Fruit fly (Drosophila melanogaster): Measurements from ENCODE around the gene CG9213.

The CG9213 gene

DNA sequence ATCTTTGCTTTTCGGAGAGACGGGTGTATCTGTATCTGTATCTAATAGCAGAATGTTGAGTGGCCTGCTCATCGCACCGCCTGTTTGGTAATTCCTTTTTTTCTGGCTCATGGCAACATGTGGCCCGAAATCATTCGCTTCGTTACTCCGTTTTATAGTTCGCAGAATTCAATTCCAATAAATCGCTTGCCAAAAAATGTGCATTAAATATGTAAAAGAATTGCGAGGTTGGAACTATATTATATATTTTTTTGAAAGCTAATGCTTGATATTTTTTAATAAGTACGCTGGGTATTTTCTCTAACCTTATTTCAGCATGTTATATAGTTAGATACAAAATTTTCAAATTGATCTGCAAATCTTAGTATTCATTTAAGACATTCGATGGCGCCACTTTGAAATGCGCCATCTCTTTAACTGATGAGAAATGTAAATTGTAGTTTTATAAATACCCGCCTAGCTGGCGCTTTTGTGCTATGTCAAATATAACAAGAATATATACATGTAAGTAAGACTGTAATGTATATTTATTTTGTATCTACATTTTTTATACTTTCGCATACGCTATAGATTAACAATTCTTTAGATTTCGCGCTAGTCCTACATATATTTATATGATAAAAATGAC is 20.0 kb upstream of the CG9213 start (continued):
- no peak for TF ChIP-seq CG8290 (GFP tag; optimal IDR thresholded peaks at IDR 0.05)
- no peak for TF ChIP-seq CG8290 (tag; optimal IDR thresholded peaks at IDR 0.05)
- no peak for TF ChIP-seq CG13775 (GFP tag; optimal IDR thresholded peaks at IDR 0.05)
- no peak for TF ChIP-seq CG9876 (GFP tag; optimal IDR thresholded peaks at IDR 0.05)
- peak; percentile 47; the same call in 1 of the 3 replicates for TF ChIP-seq ase (GFP tag; IDR thresholded peaks at IDR 0.05)
- TF ChIP-seq otp (GFP tag; IDR thresholded peaks at IDR 0.05), result 0 out of 3 replicates have a peak, but pooled peaks have one; percentile 37
- TF ChIP-seq cg (GFP tag; optimal IDR thresholded peaks at IDR 0.05), result no peak
- peak; percentile 96 for TF ChIP-seq CG2199 (GFP tag; IDR thresholded peaks at IDR 0.05)
- no peak for TF ChIP-seq Lim3 (GFP tag; IDR thresholded peaks at IDR 0.05)
- TF ChIP-seq Dfd (GFP tag; optimal IDR thresholded peaks at IDR 0.05), result no peak
- TF ChIP-seq ap (GFP tag; IDR thresholded peaks at IDR 0.05), result no peak
- no peak for TF ChIP-seq salm (tag; optimal IDR thresholded peaks at IDR 0.05)
- TF ChIP-seq CG9437 (GFP tag; optimal IDR thresholded peaks at IDR 0.05), result no peak
- TF ChIP-seq sens-2 (GFP tag; IDR thresholded peaks at IDR 0.05), result no peak
- TF ChIP-seq Opbp (GFP tag; IDR thresholded peaks at IDR 0.05; ENCODE audit: partially characterized antibody), result peak; percentile 62; the same call in 1 of the 3 replicates
- TF ChIP-seq ttk (GFP tag; IDR thresholded peaks at IDR 0.05), result peak; percentile 28; the same call in 1 of the 2 replicates
- peak; percentile 41 for TF ChIP-seq CG2712 (tag; optimal IDR thresholded peaks at IDR 0.05)
- TF ChIP-seq Poxn (GFP tag; IDR thresholded peaks at IDR 0.05), result no peak
- TF ChIP-seq grau (tag; optimal IDR thresholded peaks at IDR 0.05), result peak; percentile 26
- TF ChIP-seq H2.0 (GFP tag; IDR thresholded peaks at IDR 0.05), result no peak
- no peak for TF ChIP-seq CG10654 (GFP tag; optimal IDR thresholded peaks at IDR 0.05)
- no peak for TF ChIP-seq hth (optimal IDR thresholded peaks at IDR 0.05)
- TF ChIP-seq CG7928 (GFP tag; optimal IDR thresholded peaks at IDR 0.05), result no peak
- TF ChIP-seq CG2202 (tag; optimal IDR thresholded peaks at IDR 0.05), result no peak
- no peak for TF ChIP-seq gsb (GFP tag; IDR thresholded peaks at IDR 0.05)
- TF ChIP-seq sc (optimal IDR thresholded peaks at IDR 0.05), result no peak
- TF ChIP-seq sc (GFP tag; optimal IDR thresholded peaks at IDR 0.05), result no peak
- TF ChIP-seq CG11398 (GFP tag; optimal IDR thresholded peaks at IDR 0.05), result no peak
- no peak for TF ChIP-seq emc (GFP tag; optimal IDR thresholded peaks at IDR 0.05)
- TF ChIP-seq Side (GFP tag; optimal IDR thresholded peaks at IDR 0.05), result no peak
- TF ChIP-seq wek (GFP tag; optimal IDR thresholded peaks at IDR 0.05), result no peak
- no peak for TF ChIP-seq nerfin-2 (GFP tag; IDR thresholded peaks at IDR 0.05; ENCODE audit: partially characterized antibody)
- no peak for TF ChIP-seq gcm (GFP tag; optimal IDR thresholded peaks at IDR 0.05)
- TF ChIP-seq CG12071 (GFP tag; optimal IDR thresholded peaks at IDR 0.05), result no peak
- no peak for TF ChIP-seq CG3065 (GFP tag; optimal IDR thresholded peaks at IDR 0.05)
- TF ChIP-seq Hr78 (GFP tag; optimal IDR thresholded peaks at IDR 0.05), result no peak
- TF ChIP-seq Rfx (GFP tag; IDR thresholded peaks at IDR 0.05), result peak; percentile 80
- no peak for TF ChIP-seq CG13894 (tag; optimal IDR thresholded peaks at IDR 0.05)
- TF ChIP-seq CG5953 (GFP tag; IDR thresholded peaks at IDR 0.05), result 0 out of 2 replicates have a peak, but pooled peaks have one; percentile 22
- peak; percentile 20; the same call in 1 of the 3 replicates for TF ChIP-seq CG6175 (GFP tag; IDR thresholded peaks at IDR 0.05)
- no peak for TF ChIP-seq Oli (tag; optimal IDR thresholded peaks at IDR 0.05)
- TF ChIP-seq CG31224 (GFP tag; IDR thresholded peaks at IDR 0.05), result no peak
- no peak for TF ChIP-seq gfzf (GFP tag; optimal IDR thresholded peaks at IDR 0.05)
- no peak for TF ChIP-seq lab (GFP tag; optimal IDR thresholded peaks at IDR 0.05)
- TF ChIP-seq gro (GFP tag; optimal IDR thresholded peaks at IDR 0.05), result no peak
- TF ChIP-seq croc (GFP tag; conservative IDR thresholded peaks at IDR 0.05), result peak; percentile 12; the same call in 1 of the 3 replicates
- TF ChIP-seq CG6791 (GFP tag; IDR thresholded peaks at IDR 0.05; ENCODE audit: partially characterized antibody), result peak; percentile 33; the same call in 1 of the 3 replicates
- TF ChIP-seq Nf-YA (GFP tag; IDR thresholded peaks at IDR 0.05), result no peak
- no peak for TF ChIP-seq Lpt (GFP tag; optimal IDR thresholded peaks at IDR 0.05)
- TF ChIP-seq Usf (GFP tag; optimal IDR thresholded peaks at IDR 0.05), result no peak
- TF ChIP-seq CG15073 (GFP tag; optimal IDR thresholded peaks at IDR 0.05), result no peak
- no peak for TF ChIP-seq sima (GFP tag; optimal IDR thresholded peaks at IDR 0.05)
